Worm (Caenorhabditis elegans): ENCODE measurements around the gene Y53C12A.11.

DNA sequence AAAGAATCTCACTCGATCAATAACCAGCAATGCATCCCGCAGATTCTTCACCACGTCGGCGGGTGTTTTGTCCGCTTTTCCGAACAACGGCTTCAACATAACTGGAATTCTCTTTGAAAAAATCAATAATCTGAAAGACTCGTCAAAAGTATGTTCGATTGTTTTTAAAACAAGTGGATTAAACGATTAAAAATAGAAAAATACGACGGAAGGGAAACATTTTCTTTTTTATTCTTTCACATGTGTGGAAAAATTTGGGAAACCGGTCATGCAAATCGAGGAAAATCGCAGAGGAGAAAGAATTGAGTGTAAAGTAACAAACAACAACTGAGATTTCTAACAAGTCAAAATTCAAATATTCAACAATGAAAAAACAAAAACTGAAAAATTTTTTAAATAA lies 14.9 kb downstream of the Y53C12A.11 start, which contains the start of gene mop-25.2:
- no peak for TF ChIP-seq nhr-77 (tag; optimal IDR thresholded peaks at IDR 0.05)
- TF ChIP-seq skn-1 (tag; optimal IDR thresholded peaks at IDR 0.05) = no peak
- TF ChIP-seq ZK546.5 (tag; optimal IDR thresholded peaks at IDR 0.05) = no peak
- TF ChIP-seq mdl-1 (tag; optimal IDR thresholded peaks at IDR 0.05) = no peak
- TF ChIP-seq egl-27 (tag; optimal IDR thresholded peaks at IDR 0.05) = no peak
- no peak for TF ChIP-seq nhr-6 (tag; optimal IDR thresholded peaks at IDR 0.05)
- no peak for TF ChIP-seq nhr-25 (tag; optimal IDR thresholded peaks at IDR 0.05; ENCODE audit: borderline replicate concordance, insufficient read depth)
- TF ChIP-seq set-16 (GFP tag; IDR thresholded peaks at IDR 0.05) = no peak
- no peak for TF ChIP-seq pha-4 (GFP tag; IDR thresholded peaks at IDR 0.05)
- no peak for TF ChIP-seq pha-4 (tag; optimal IDR thresholded peaks at IDR 0.05)
- TF ChIP-seq dve-1 (tag; optimal IDR thresholded peaks at IDR 0.05; ENCODE audit: insufficient read depth) = no peak
- TF ChIP-seq pqm-1 (tag; optimal IDR thresholded peaks at IDR 0.05) = no peak
- TF ChIP-seq dmd-9 (GFP tag; IDR thresholded peaks at IDR 0.05) = no peak

All from whole organism, L4 larva.